Fruit fly (Drosophila melanogaster) Kc167 (cell line): ENCODE results near the gene Or67c.

ENCODE experiments used
- Myc ChIP-seq: fragments of >200 bp; optimal IDR thresholded peaks from 2 replicates; lab custom pipeline; 2017; ENCODE audit warnings: missing external identifiers
- Sin3A ChIP-seq: fragments of >200 bp; optimal IDR thresholded peaks from 2 replicates; lab custom pipeline; 2018; ENCODE audit warnings: missing external identifiers
- h ChIP-seq: fragments of >200 bp; optimal IDR thresholded peaks from 3 replicates; lab custom pipeline; 2018; ENCODE audit warnings: missing external identifiers
- insv ChIP-seq: fragments of >200 bp; optimal IDR thresholded peaks from 3 replicates; lab custom pipeline; 2018; ENCODE audit warnings: missing external identifiers
- psq ChIP-seq: fragments of >200 bp; optimal IDR thresholded peaks from 2 replicates; lab custom pipeline; 2017; ENCODE audit warnings: missing external identifiers
- ttk ChIP-seq: sonication (Bioruptor generic); optimal IDR thresholded peaks from 2 replicates; lab custom pipeline; 2017; ENCODE audit warnings: missing external identifiers

dm6 chr3L:10225214-10225729, 19.2 kb downstream of the Or67c start, which contains the start of gene scramb1:
- TF ChIP-seq psq (lab: Kevin White, UChicago) (no peak), insv (lab: Kevin White, UChicago) (no peak), ttk (lab: Kevin White, UChicago) (no peak), Sin3A (lab: Kevin White, UChicago) (no peak), h (no peak), Myc (lab: Kevin White, UChicago) (no peak)
